Fruit fly (Drosophila melanogaster): ENCODE results near the gene CG13996.

The CG13996 gene

DNA sequence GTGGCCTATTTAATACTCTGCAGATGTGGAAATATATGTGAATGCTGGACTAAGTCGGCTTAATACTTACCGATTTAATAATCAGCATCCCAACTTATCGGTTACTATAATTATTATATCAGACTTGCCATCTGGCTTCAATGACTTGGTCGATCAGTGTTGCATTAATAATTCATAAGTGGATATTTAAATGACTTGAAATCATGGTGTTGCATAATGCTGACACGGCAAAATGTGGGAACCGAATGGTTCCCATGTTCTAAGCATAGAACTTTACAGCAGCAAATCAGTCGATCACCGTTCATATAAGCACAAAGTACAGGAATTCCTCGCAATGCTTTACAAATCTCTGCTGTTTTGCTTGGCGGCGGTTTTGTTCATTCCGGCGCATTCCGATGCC is 39.6 kb downstream of the CG13996 start, which contains the start of gene CG34180:
Gene CG34180 (plus strand): TSS at position 301 of the 400 bp plus-strand sequence.
- no peak for TF ChIP-seq noc (tag; optimal IDR thresholded peaks at IDR 0.05)

DNA sequence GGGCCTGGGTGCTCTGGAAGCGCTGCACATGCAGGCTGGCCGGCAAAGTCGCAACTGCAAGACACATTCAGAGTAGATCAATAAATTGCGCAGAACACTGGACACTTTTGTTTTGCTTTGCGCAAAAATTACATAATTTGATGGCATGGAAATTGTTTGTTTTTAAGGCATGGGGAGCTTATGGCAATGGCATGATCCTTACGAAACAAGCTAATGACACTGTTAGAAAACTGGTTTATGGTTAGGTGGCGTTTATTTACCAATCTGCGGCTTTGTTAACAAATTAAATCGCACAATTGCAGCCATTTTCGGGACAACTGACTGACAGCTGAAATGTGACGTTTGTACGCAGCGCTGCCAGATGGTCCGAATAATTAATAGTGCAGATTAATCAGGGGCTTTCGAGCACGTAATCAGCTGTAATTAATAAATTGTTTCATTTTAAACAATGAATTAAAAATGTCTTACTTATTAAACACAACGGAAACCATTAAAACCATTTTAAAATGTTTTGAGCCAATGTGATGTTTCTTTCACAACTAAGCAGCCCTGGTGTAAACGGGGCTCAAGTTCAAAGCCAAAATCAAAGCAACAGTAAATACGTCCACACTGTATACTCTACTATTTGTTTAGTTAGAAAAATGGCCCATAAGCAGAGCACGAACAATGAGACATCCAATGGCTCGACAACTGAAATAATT is 41.9 kb downstream of the CG13996 start, which contains the start of the genes ND-51 and CG13994:
Gene ND-51 (minus strand): TSS at position 376 of the 701 bp plus-strand sequence.
Gene CG13994 (plus strand): TSS at position 608 of the 701 bp plus-strand sequence.
- TF ChIP-seq noc (tag; optimal IDR thresholded peaks at IDR 0.05) = no peak

DNA sequence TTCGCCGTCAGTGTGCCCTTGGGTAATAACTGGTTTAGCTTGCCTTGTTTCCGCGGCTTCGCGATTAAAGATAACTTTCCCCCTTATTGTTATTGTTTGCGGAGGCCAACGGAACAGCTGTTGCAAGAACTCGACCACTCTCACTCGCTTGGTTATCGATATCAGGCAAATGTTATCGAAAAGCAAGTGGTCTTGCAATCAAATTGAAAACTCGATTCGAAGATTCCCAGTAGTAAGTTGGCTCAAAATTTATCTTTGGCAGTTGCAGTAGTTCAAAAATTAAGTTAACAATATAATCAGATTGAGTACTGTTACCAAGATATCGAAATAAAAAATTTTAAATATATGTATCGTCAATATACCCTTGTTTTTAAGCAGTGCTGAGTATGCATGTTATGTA is 45.2 kb downstream of the CG13996 start, which contains the start of the genes Fbw5 and CG9147:
Gene Fbw5 (minus strand): TSS at position 131 of the 400 bp plus-strand sequence.
Gene CG9147 (plus strand): TSS at position 175 of the 400 bp plus-strand sequence.
- TF ChIP-seq noc (tag; optimal IDR thresholded peaks at IDR 0.05) = peak; percentile 99

DNA sequence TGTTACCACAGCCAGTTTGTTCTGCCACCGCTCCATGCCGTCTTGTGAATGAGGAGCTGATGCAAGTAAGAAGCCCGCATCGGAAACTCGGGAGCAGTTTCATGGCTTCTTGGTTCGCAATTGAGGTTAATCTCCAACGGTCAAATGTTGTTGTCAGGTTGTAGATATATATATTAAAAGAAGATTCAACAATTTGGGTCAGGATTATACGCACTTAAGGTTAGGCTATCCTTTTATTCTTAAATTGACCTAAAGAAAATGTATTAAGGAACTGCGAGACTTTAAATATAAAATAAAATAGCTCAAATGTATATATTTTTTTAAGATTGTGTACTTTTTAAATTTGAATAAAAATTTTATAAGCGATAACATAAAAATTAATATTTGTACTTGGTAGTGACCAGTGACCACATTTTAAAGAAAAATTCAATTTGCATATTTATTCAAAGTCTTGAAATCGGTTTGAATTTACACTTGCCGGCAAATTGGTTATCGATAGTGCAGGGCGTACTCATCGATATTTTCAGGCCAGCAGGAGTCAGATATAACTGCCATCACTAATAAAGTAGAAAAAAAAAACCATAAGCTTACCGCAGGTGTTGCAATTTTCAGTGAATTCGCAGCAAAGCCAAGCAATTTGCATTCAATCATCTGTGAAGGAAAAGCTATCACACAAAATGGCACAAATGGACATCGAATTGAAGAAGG is 48.1 kb downstream of the CG13996 start, which contains the start of the genes CG9150 and Pfdn1:
Gene CG9150 (minus strand): TSS at position 51 of the 708 bp plus-strand sequence.
Gene Pfdn1 (plus strand): TSS at position 536 of the 708 bp plus-strand sequence.
- no peak for TF ChIP-seq noc (tag; optimal IDR thresholded peaks at IDR 0.05)

DNA sequence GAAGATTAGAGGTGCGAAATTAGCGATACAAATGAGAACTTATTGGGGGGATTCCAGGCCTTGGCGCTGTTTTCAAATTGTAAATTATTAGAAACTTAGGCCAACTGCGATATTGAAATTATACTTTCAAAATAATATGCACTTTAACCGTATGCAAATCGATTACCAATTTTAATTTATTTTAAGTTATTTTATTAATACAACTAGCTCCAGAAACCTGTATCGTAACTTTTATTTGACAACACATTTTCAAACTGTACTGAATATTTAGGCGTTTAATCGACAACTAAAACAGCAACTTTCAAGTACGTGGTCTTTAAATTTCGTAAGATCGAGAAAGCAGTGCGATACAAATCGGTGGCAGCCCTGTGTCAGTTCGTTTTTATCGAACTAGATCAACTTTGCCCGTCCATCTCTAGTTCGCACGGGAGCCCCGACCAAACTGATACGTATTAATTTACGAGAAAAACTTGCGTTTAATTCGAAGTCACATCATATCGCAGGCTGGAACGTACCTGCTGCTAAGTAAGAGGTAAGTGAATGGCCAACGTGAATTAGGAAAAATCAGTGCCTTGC is 50.1 kb downstream of the CG13996 start, which contains the start of the genes CG9154 and Kr-h2:
Gene CG9154 (minus strand): TSS at position 31 of the 576 bp plus-strand sequence.
Gene Kr-h2 (plus strand): TSS at position 335 of the 576 bp plus-strand sequence.
- TF ChIP-seq noc (tag; optimal IDR thresholded peaks at IDR 0.05) = no peak
